Comparison of ENCODE assay signal across 1 fruit fly cellular context in genomic region chrX:2258602-2259233, dm6.
TF ChIP-seq lines count a peak whose summit lies in the region.

No protein-coding gene starts in this region.

TF ChIP-seq in whole organism, embryonic, 481 proteins besides CTCF, POLR2A, EP300 and RAD21 (continued from another document):
- TF ChIP-seq CG16779 (GFP tag; IDR thresholded peaks at IDR 0.05; lab: Robert Waterston, UW) = no peak
- TF ChIP-seq Ets97D (GFP tag; optimal IDR thresholded peaks at IDR 0.05; lab: Kevin White, UChicago) = peak; percentile 54
- TF ChIP-seq Max (GFP tag; optimal IDR thresholded peaks at IDR 0.05; lab: Kevin White, UChicago) = no peak
- peak; percentile 43; the same call in 1 of the 2 replicates for TF ChIP-seq CG11696 (GFP tag; IDR thresholded peaks at IDR 0.05; lab: Robert Waterston, UW)
- no peak for TF ChIP-seq hb (GFP tag; IDR thresholded peaks at IDR 0.05; lab: Robert Waterston, UW; ENCODE audit: partially characterized antibody)
- TF ChIP-seq Drgx (GFP tag; IDR thresholded peaks at IDR 0.05; lab: Robert Waterston, UW) = peak; percentile 41; the same call in 1 of the 2 replicates
- no peak for TF ChIP-seq CG34224 (GFP tag; IDR thresholded peaks at IDR 0.05; lab: Robert Waterston, UW; ENCODE audit: partially characterized antibody)
- TF ChIP-seq CG16815 (GFP tag; optimal IDR thresholded peaks at IDR 0.05; lab: Kevin White, UChicago) = no peak
- TF ChIP-seq gsb-n (tag; optimal IDR thresholded peaks at IDR 0.05; lab: Kevin White, UChicago) = no peak
- no peak for TF ChIP-seq CG8290 (GFP tag; optimal IDR thresholded peaks at IDR 0.05; lab: Kevin White, UChicago)
- peak in 1 of 2 experiments; percentile 28 for TF ChIP-seq CG8290 (tag; optimal IDR thresholded peaks at IDR 0.05; lab: Kevin White, UChicago)
- no peak for TF ChIP-seq CG10431 (GFP tag; optimal IDR thresholded peaks at IDR 0.05; lab: Kevin White, UChicago)
- no peak for TF ChIP-seq Camta (GFP tag; optimal IDR thresholded peaks at IDR 0.05; lab: Kevin White, UChicago)
- TF ChIP-seq exex (tag; optimal IDR thresholded peaks at IDR 0.05; lab: Kevin White, UChicago) = no peak
- no peak for TF ChIP-seq wek (GFP tag; optimal IDR thresholded peaks at IDR 0.05; lab: Kevin White, UChicago)
- no peak for TF ChIP-seq CG10543 (GFP tag; optimal IDR thresholded peaks at IDR 0.05; lab: Kevin White, UChicago)
- TF ChIP-seq CG10321 (GFP tag; IDR thresholded peaks at IDR 0.05; lab: Robert Waterston, UW) = no peak
- TF ChIP-seq p53 (GFP tag; optimal IDR thresholded peaks at IDR 0.05; lab: Kevin White, UChicago) = no peak
- TF ChIP-seq Rfx (GFP tag; IDR thresholded peaks at IDR 0.05; lab: Robert Waterston, UW) = no peak
- TF ChIP-seq CG2678 (tag; optimal IDR thresholded peaks at IDR 0.05; lab: Kevin White, UChicago) = peak; percentile 0
- TF ChIP-seq CG10654 (GFP tag; optimal IDR thresholded peaks at IDR 0.05; lab: Kevin White, UChicago) = no peak
- no peak for TF ChIP-seq br (optimal IDR thresholded peaks at IDR 0.05; lab: Kevin White, UChicago)
- TF ChIP-seq caup (GFP tag; optimal IDR thresholded peaks at IDR 0.05; lab: Kevin White, UChicago; ENCODE audit: severe bottlenecking) = no peak
- TF ChIP-seq cad (GFP tag; optimal IDR thresholded peaks at IDR 0.05; lab: Kevin White, UChicago) = no peak
- TF ChIP-seq cg (GFP tag; optimal IDR thresholded peaks at IDR 0.05; lab: Kevin White, UChicago) = peak; percentile 9
- TF ChIP-seq hbn (GFP tag; IDR thresholded peaks at IDR 0.05; lab: Robert Waterston, UW; ENCODE audit: partially characterized antibody) = no peak
- no peak for TF ChIP-seq CG6791 (GFP tag; IDR thresholded peaks at IDR 0.05; lab: Robert Waterston, UW; ENCODE audit: partially characterized antibody)
- TF ChIP-seq sens (GFP tag; lab: Kevin White, UChicago) = peak; percentile 21
- TF ChIP-seq Ets65A (GFP tag; lab: Kevin White, UChicago) = peak; percentile 48
- TF ChIP-seq tgo (GFP tag; IDR thresholded peaks at IDR 0.05; lab: Robert Waterston, UW) = no peak
- no peak for TF ChIP-seq sc (optimal IDR thresholded peaks at IDR 0.05; lab: Kevin White, UChicago)
- no peak for TF ChIP-seq sc (GFP tag; optimal IDR thresholded peaks at IDR 0.05; lab: Kevin White, UChicago)
- TF ChIP-seq Hmr (GFP tag; optimal IDR thresholded peaks at IDR 0.05; lab: Kevin White, UChicago) = peak; percentile 38
- TF ChIP-seq Opbp (GFP tag; IDR thresholded peaks at IDR 0.05; lab: Robert Waterston, UW; ENCODE audit: partially characterized antibody) = no peak
- peak; percentile 29 for TF ChIP-seq Myb (GFP tag; optimal IDR thresholded peaks at IDR 0.05; lab: Kevin White, UChicago)
- no peak for TF ChIP-seq eyg (GFP tag; optimal IDR thresholded peaks at IDR 0.05; lab: Kevin White, UChicago)
- no peak for TF ChIP-seq nerfin-2 (GFP tag; IDR thresholded peaks at IDR 0.05; lab: Robert Waterston, UW; ENCODE audit: partially characterized antibody)
- no peak for TF ChIP-seq Pdp1 (GFP tag; optimal IDR thresholded peaks at IDR 0.05; lab: Kevin White, UChicago)
- TF ChIP-seq Fer1 (GFP tag; optimal IDR thresholded peaks at IDR 0.05; lab: Kevin White, UChicago) = peak; percentile 18
- TF ChIP-seq peb (GFP tag; IDR thresholded peaks at IDR 0.05; lab: Robert Waterston, UW) = no peak
- no peak for TF ChIP-seq Dek (tag; optimal IDR thresholded peaks at IDR 0.05; lab: Kevin White, UChicago)
- TF ChIP-seq bab2 (GFP tag; optimal IDR thresholded peaks at IDR 0.05; lab: Kevin White, UChicago) = no peak
- no peak for TF ChIP-seq Sin3A (optimal IDR thresholded peaks at IDR 0.05; lab: Kevin White, UChicago)
- no peak for TF ChIP-seq Mes4 (GFP tag; optimal IDR thresholded peaks at IDR 0.05; lab: Kevin White, UChicago)
- TF ChIP-seq dan (GFP tag; IDR thresholded peaks at IDR 0.05; lab: Robert Waterston, UW) = no peak
- no peak for TF ChIP-seq Side (GFP tag; optimal IDR thresholded peaks at IDR 0.05; lab: Kevin White, UChicago)
- no peak for TF ChIP-seq phol (tag; optimal IDR thresholded peaks at IDR 0.05; lab: Kevin White, UChicago)
- TF ChIP-seq shn (GFP tag; optimal IDR thresholded peaks at IDR 0.05; lab: Kevin White, UChicago) = no peak
- TF ChIP-seq CG1792 (GFP tag; optimal IDR thresholded peaks at IDR 0.05; lab: Kevin White, UChicago) = no peak
- no peak for TF ChIP-seq cas (GFP tag; IDR thresholded peaks at IDR 0.05; lab: Robert Waterston, UW)
- no peak for TF ChIP-seq CG10274 (GFP tag; optimal IDR thresholded peaks at IDR 0.05; lab: Kevin White, UChicago)
- TF ChIP-seq unc-4 (GFP tag; IDR thresholded peaks at IDR 0.05; lab: Robert Waterston, UW; ENCODE audit: partially characterized antibody) = no peak
- TF ChIP-seq CG13123 (GFP tag; optimal IDR thresholded peaks at IDR 0.05; lab: Kevin White, UChicago) = no peak
- TF ChIP-seq CG32767 (GFP tag; IDR thresholded peaks at IDR 0.05; lab: Robert Waterston, UW) = no peak
- TF ChIP-seq ewg (GFP tag; optimal IDR thresholded peaks at IDR 0.05; lab: Kevin White, UChicago) = no peak
- no peak for TF ChIP-seq ab (GFP tag; optimal IDR thresholded peaks at IDR 0.05; lab: Kevin White, UChicago)
- peak; percentile 7 for TF ChIP-seq CG11504 (tag; optimal IDR thresholded peaks at IDR 0.05; lab: Kevin White, UChicago)
- 0 out of 2 replicates have a peak, but pooled peaks have one; percentile 20 for TF ChIP-seq chm (GFP tag; IDR thresholded peaks at IDR 0.05; lab: Robert Waterston, UW)
- TF ChIP-seq CG31224 (GFP tag; IDR thresholded peaks at IDR 0.05; lab: Robert Waterston, UW) = no peak
- TF ChIP-seq CG10565 (GFP tag; optimal IDR thresholded peaks at IDR 0.05; lab: Kevin White, UChicago) = no peak
- TF ChIP-seq fd102C (GFP tag; optimal IDR thresholded peaks at IDR 0.05; lab: Kevin White, UChicago) = no peak
- TF ChIP-seq Gsc (GFP tag; IDR thresholded peaks at IDR 0.05; lab: Robert Waterston, UW) = no peak
- no peak for TF ChIP-seq CG15514 (GFP tag; optimal IDR thresholded peaks at IDR 0.05; lab: Kevin White, UChicago)
- no peak for TF ChIP-seq CG18262 (tag; optimal IDR thresholded peaks at IDR 0.05; lab: Kevin White, UChicago)
- no peak for TF ChIP-seq CG31388 (GFP tag; optimal IDR thresholded peaks at IDR 0.05; lab: Kevin White, UChicago)
- TF ChIP-seq yki (optimal IDR thresholded peaks at IDR 0.05; lab: Kevin White, UChicago) = no peak
- TF ChIP-seq CG17829 (tag; optimal IDR thresholded peaks at IDR 0.05; lab: Kevin White, UChicago) = no peak
- TF ChIP-seq ham (GFP tag; IDR thresholded peaks at IDR 0.05; lab: Robert Waterston, UW) = no peak
- no peak for TF ChIP-seq CG8944 (GFP tag; optimal IDR thresholded peaks at IDR 0.05; lab: Kevin White, UChicago)
- TF ChIP-seq sug (tag; optimal IDR thresholded peaks at IDR 0.05; lab: Kevin White, UChicago) = no peak
- no peak for TF ChIP-seq Optix (GFP tag; IDR thresholded peaks at IDR 0.05; lab: Robert Waterston, UW)
- no peak for TF ChIP-seq tio (GFP tag; optimal IDR thresholded peaks at IDR 0.05; lab: Kevin White, UChicago)
- no peak for TF ChIP-seq CG8765 (GFP tag; IDR thresholded peaks at IDR 0.05; lab: Robert Waterston, UW)
- peak; percentile 56 for TF ChIP-seq CG18599 (GFP tag; optimal IDR thresholded peaks at IDR 0.05; lab: Kevin White, UChicago)
- TF ChIP-seq Meics (GFP tag; optimal IDR thresholded peaks at IDR 0.05; lab: Kevin White, UChicago) = no peak
- TF ChIP-seq CG1603 (tag; optimal IDR thresholded peaks at IDR 0.05; lab: Kevin White, UChicago) = no peak
- no peak for TF ChIP-seq dimm (GFP tag; IDR thresholded peaks at IDR 0.05; lab: Robert Waterston, UW)
- TF ChIP-seq Gug (GFP tag; IDR thresholded peaks at IDR 0.05; lab: Robert Waterston, UW) = no peak
- TF ChIP-seq slp2 (GFP tag; optimal IDR thresholded peaks at IDR 0.05; lab: Kevin White, UChicago) = no peak
- TF ChIP-seq bowl (GFP tag; IDR thresholded peaks at IDR 0.05; lab: Robert Waterston, UW) = no peak
- TF ChIP-seq Bteb2 (GFP tag; optimal IDR thresholded peaks at IDR 0.05; lab: Kevin White, UChicago) = no peak
- peak; percentile 4 for TF ChIP-seq CG9727 (GFP tag; optimal IDR thresholded peaks at IDR 0.05; lab: Kevin White, UChicago)
- no peak for TF ChIP-seq odd (GFP tag; optimal IDR thresholded peaks at IDR 0.05; lab: Kevin White, UChicago)
- no peak for TF ChIP-seq CG16863 (GFP tag; optimal IDR thresholded peaks at IDR 0.05; lab: Kevin White, UChicago)
- TF ChIP-seq nom (GFP tag; optimal IDR thresholded peaks at IDR 0.05; lab: Kevin White, UChicago) = peak; percentile 35
- TF ChIP-seq dysf (GFP tag; IDR thresholded peaks at IDR 0.05; lab: Robert Waterston, UW) = 0 out of 3 replicates have a peak, but pooled peaks have one; percentile 25
- TF ChIP-seq inv (GFP tag; IDR thresholded peaks at IDR 0.05; lab: Robert Waterston, UW; ENCODE audit: partially characterized antibody) = no peak
- TF ChIP-seq Mad (GFP tag; optimal IDR thresholded peaks at IDR 0.05; lab: Kevin White, UChicago) = no peak
- TF ChIP-seq Rx (GFP tag; IDR thresholded peaks at IDR 0.05; lab: Robert Waterston, UW) = no peak
- no peak for TF ChIP-seq CG4820 (GFP tag; optimal IDR thresholded peaks at IDR 0.05; lab: Kevin White, UChicago)
- TF ChIP-seq ems (GFP tag; optimal IDR thresholded peaks at IDR 0.05; lab: Kevin White, UChicago) = no peak
- no peak for TF ChIP-seq Sry-δ (GFP tag; optimal IDR thresholded peaks at IDR 0.05; lab: Kevin White, UChicago)
- TF ChIP-seq pita (GFP tag; optimal IDR thresholded peaks at IDR 0.05; lab: Kevin White, UChicago) = no peak
